Worm (Caenorhabditis elegans): ENCODE measurements around the gene pho-9.

DNA sequence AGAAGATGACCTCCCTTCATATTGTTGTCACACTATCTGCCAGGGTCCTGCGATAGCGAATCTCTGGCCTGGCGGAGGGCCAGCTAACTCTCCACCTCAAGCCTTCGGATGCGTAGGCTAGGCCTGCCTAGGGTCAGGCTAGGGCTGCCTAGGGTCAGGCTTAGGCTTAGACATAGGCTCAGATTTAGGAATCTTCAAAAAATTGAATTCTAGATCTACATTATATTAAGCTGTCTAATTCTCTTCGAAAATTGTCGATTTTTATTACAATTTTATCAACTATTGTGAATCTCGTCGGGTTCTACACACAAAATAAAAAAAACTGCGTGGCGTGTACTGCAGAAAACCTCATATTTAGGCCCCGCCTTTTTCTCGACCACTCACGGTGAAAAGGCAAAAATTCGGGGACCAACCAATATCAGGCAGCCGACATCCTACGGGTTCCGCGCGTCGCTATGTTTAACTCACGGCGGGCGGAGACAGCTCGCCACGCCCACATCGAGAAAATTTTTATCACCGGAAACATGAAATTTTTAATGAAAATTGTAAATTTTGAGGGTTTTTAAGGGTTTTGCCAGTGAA, 34.9 kb upstream of the pho-9 start:
- TF ChIP-seq hmbx-1 (tag; optimal IDR thresholded peaks at IDR 0.05) (no peak), aly-1 (tag; optimal IDR thresholded peaks at IDR 0.05) (no peak), ama-1 (optimal IDR thresholded peaks at IDR 0.05) (no peak), F13C5.2 (tag; optimal IDR thresholded peaks at IDR 0.05) (no peak), flt-1 (GFP tag; IDR thresholded peaks at IDR 0.05) (no peak)

Measured in whole organism, early embryonic.